Fruit fly (Drosophila melanogaster) whole organism, embryonic: ENCODE results near the gene CG31639.

Source experiments
- Atf6 ChIP-seq: fragments of 200-800 bp; sonication (Bioruptor generic); IDR thresholded peaks from 2 replicates; pipeline ENCODE4 v1.3.6; 2022; ENCODE audit warnings: missing biosample characterization, missing genetic modification characterization
- Awh ChIP-seq: fragments of 200-800 bp; sonication (Bioruptor generic); IDR thresholded peaks from 2 replicates; pipeline ENCODE4, ENCODE4 v1.3.6; 2022; ENCODE audit warnings: missing biosample characterization, missing genetic modification characterization
- BEAF-32 ChIP-seq: fragments of 200-800 bp; sonication (Bioruptor generic); optimal IDR thresholded peaks from 3 replicates; lab custom pipeline; 2017; ENCODE audit warnings: missing biosample characterization, missing genetic modification characterization, mild to moderate bottlenecking, moderate library complexity, missing genetic modification reagents
- CG10979 ChIP-seq: fragments of 200-800 bp; sonication (Bioruptor generic); optimal IDR thresholded peaks from 2 replicates; lab custom pipeline; 2018; ENCODE audit warnings: missing biosample characterization, mild to moderate bottlenecking, missing genetic modification characterization, moderate library complexity
- CG11398 ChIP-seq: fragments of 200-800 bp; sonication (Bioruptor generic); optimal IDR thresholded peaks from 2 replicates; lab custom pipeline; 2016; ENCODE audit warnings: missing biosample characterization, missing genetic modification characterization
- CG12299 ChIP-seq: fragments of 200-800 bp; sonication (Bioruptor generic); optimal IDR thresholded peaks from 2 replicates; lab custom pipeline; 2018; ENCODE audit warnings: missing biosample characterization, mild to moderate bottlenecking, missing genetic modification characterization
- CG13123 ChIP-seq: fragments of 200-800 bp; sonication (Bioruptor generic); optimal IDR thresholded peaks from 2 replicates; lab custom pipeline; 2016; ENCODE audit warnings: missing biosample characterization, missing genetic modification characterization
- CG13287 ChIP-seq: fragments of 200-800 bp; sonication (Bioruptor generic); IDR thresholded peaks from 2 replicates; pipeline ENCODE4 v1.3.6; 2022; ENCODE audit warnings: missing biosample characterization, missing genetic modification characterization; ENCODE audit not compliant: partially characterized antibody
- CG14710 ChIP-seq: fragments of 200-800 bp; sonication (Bioruptor generic); optimal IDR thresholded peaks from 3 replicates; lab custom pipeline; 2019; ENCODE audit warnings: missing biosample characterization, mild to moderate bottlenecking, missing genetic modification characterization, moderate library complexity
- CG14965 ChIP-seq: fragments of 200-800 bp; sonication (Bioruptor generic); optimal IDR thresholded peaks from 2 replicates; lab custom pipeline; 2016; ENCODE audit warnings: missing biosample characterization, missing genetic modification characterization, borderline replicate concordance
- CG15514 ChIP-seq: fragments of 200-800 bp; sonication (Bioruptor generic); optimal IDR thresholded peaks from 3 replicates; lab custom pipeline; 2017; ENCODE audit warnings: missing biosample characterization, missing genetic modification characterization, mild to moderate bottlenecking, moderate library complexity, missing genetic modification reagents
- CG1603 ChIP-seq: fragments of 200-800 bp; sonication (Bioruptor generic); optimal IDR thresholded peaks from 2 replicates; lab custom pipeline; 2019; ENCODE audit warnings: missing biosample characterization, mild to moderate bottlenecking, missing genetic modification characterization, moderate library complexity
- CG18011 ChIP-seq: fragments of 200-800 bp; sonication (Bioruptor generic); optimal IDR thresholded peaks from 2 replicates; lab custom pipeline; 2017; ENCODE audit warnings: missing biosample characterization, missing genetic modification characterization, mild to moderate bottlenecking, moderate library complexity, missing genotype
- CG2712 ChIP-seq: fragments of 200-800 bp; optimal IDR thresholded peaks from 3 replicates; lab custom pipeline; 2019; ENCODE audit warnings: missing biosample characterization, mild to moderate bottlenecking, missing genetic modification characterization, moderate library complexity
- CG30403 ChIP-seq: fragments of 200-800 bp; sonication (Bioruptor generic); optimal IDR thresholded peaks from 3 replicates; lab custom pipeline; 2016; ENCODE audit warnings: missing biosample characterization, missing genetic modification characterization
- CG33213 ChIP-seq: fragments of 200-800 bp; sonication (Bioruptor generic); optimal IDR thresholded peaks from 3 replicates; lab custom pipeline; 2016; ENCODE audit warnings: missing biosample characterization, missing genetic modification characterization
- CG4617 ChIP-seq: fragments of 200-800 bp; sonication (Bioruptor generic); optimal IDR thresholded peaks from 3 replicates; lab custom pipeline; 2016; ENCODE audit warnings: missing biosample characterization, missing genetic modification characterization, borderline replicate concordance
- CTCF ChIP-seq: fragments of 200-800 bp; sonication (Bioruptor generic); optimal IDR thresholded peaks from 2 replicates; lab custom pipeline; 2017; ENCODE audit warnings: missing biosample characterization, mild to moderate bottlenecking, missing genetic modification characterization, moderate library complexity
- D19A ChIP-seq: fragments of 200-800 bp; optimal IDR thresholded peaks from 3 replicates; lab custom pipeline; 2019; ENCODE audit warnings: missing biosample characterization, mild to moderate bottlenecking, missing genetic modification characterization, moderate library complexity
- Dek ChIP-seq: fragments of 200-800 bp; sonication (Bioruptor generic); optimal IDR thresholded peaks from 3 replicates; lab custom pipeline; 2019; ENCODE audit warnings: missing biosample characterization, mild to moderate bottlenecking, missing genetic modification characterization, moderate library complexity
- Dll ChIP-seq: fragments of 200-800 bp; sonication (Bioruptor generic); IDR thresholded peaks from 4 replicates; pipeline ENCODE4 v1.3.6; 2022; ENCODE audit warnings: missing biosample characterization, missing genetic modification characterization; ENCODE audit not compliant: partially characterized antibody
- Dp ChIP-seq: fragments of 200-800 bp; sonication (Bioruptor generic); optimal IDR thresholded peaks from 2 replicates; lab custom pipeline; 2018; ENCODE audit warnings: missing biosample characterization, mild to moderate bottlenecking, missing genetic modification characterization, moderate library complexity
- E2f2 ChIP-seq: fragments of 200-800 bp; sonication (Bioruptor generic); IDR thresholded peaks from 2 replicates; pipeline ENCODE4 v1.3.6; 2022; ENCODE audit warnings: missing biosample characterization, missing genetic modification characterization
- Ets97D ChIP-seq: fragments of 200-800 bp; sonication (Bioruptor generic); optimal IDR thresholded peaks from 3 replicates; lab custom pipeline; 2016; ENCODE audit warnings: missing biosample characterization, missing genetic modification characterization
- Lim3 ChIP-seq: fragments of 200-800 bp; sonication (Bioruptor generic); IDR thresholded peaks from 2 replicates; pipeline ENCODE4 v1.3.6; 2022; ENCODE audit warnings: missing biosample characterization, missing genetic modification characterization
- MBD-R2 ChIP-seq: fragments of 200-800 bp; sonication (Bioruptor generic); IDR thresholded peaks from 2 replicates; pipeline ENCODE4 v1.3.6; 2022; ENCODE audit warnings: missing biosample characterization, missing genetic modification characterization
- MESR4 ChIP-seq: fragments of 200-800 bp; sonication (Bioruptor generic); optimal IDR thresholded peaks from 2 replicates; lab custom pipeline; 2018; ENCODE audit warnings: missing biosample characterization, mild to moderate bottlenecking, missing genetic modification characterization, moderate library complexity
- Med ChIP-seq: fragments of 200-800 bp; sonication (Bioruptor generic); peaks from one replicate; lab custom pipeline; 2016; ENCODE audit warnings: missing biosample characterization, missing genetic modification characterization, mild to moderate bottlenecking, inconsistent platforms, moderate library complexity
- Mes4 ChIP-seq: fragments of 200-800 bp; sonication (Bioruptor generic); optimal IDR thresholded peaks from 2 replicates; lab custom pipeline; 2016; ENCODE audit warnings: missing biosample characterization, missing genetic modification characterization
- Myb ChIP-seq: fragments of 200-800 bp; sonication (Bioruptor generic); optimal IDR thresholded peaks from 2 replicates; lab custom pipeline; 2016; ENCODE audit warnings: missing biosample characterization, missing genetic modification characterization
- Sry-δ ChIP-seq: fragments of 200-800 bp; sonication (Bioruptor generic); optimal IDR thresholded peaks from 2 replicates; lab custom pipeline; 2016; ENCODE audit warnings: missing biosample characterization, missing genetic modification characterization
- cad ChIP-seq: fragments of >200 bp; optimal IDR thresholded peaks from 2 replicates; lab custom pipeline; 2017; ENCODE audit warnings: missing biosample characterization, missing genetic modification characterization
- ci ChIP-seq: fragments of 200-800 bp; sonication (Bioruptor generic); IDR thresholded peaks from 3 replicates; pipeline ENCODE4 v1.3.6; 2022; ENCODE audit warnings: missing biosample characterization, missing genetic modification characterization
- danr ChIP-seq: fragments of 200-800 bp; sonication (Bioruptor generic); IDR thresholded peaks from 2 replicates; pipeline ENCODE4 v1.3.6; 2022; ENCODE audit warnings: missing biosample characterization, missing genetic modification characterization
- dysf ChIP-seq: fragments of 200-800 bp; sonication (Bioruptor generic); IDR thresholded peaks from 3 replicates; pipeline ENCODE4 v1.3.6; 2022; ENCODE audit warnings: missing biosample characterization, missing genetic modification characterization
- gfzf ChIP-seq: fragments of 200-800 bp; sonication (Bioruptor generic); optimal IDR thresholded peaks from 2 replicates; lab custom pipeline; 2016; ENCODE audit warnings: missing biosample characterization, mild to moderate bottlenecking, missing genetic modification characterization, moderate library complexity
- h ChIP-seq: fragments of >200 bp; optimal IDR thresholded peaks from 2 replicates; lab custom pipeline; 2017
- hb ChIP-seq: fragments of 200-800 bp; sonication (Bioruptor generic); IDR thresholded peaks from 3 replicates; pipeline ENCODE4 v1.3.6; 2022; ENCODE audit warnings: missing biosample characterization, missing genetic modification characterization; ENCODE audit not compliant: partially characterized antibody
- lab ChIP-seq: fragments of 200-800 bp; sonication (Bioruptor generic); optimal IDR thresholded peaks from 3 replicates; lab custom pipeline; 2017; ENCODE audit warnings: missing biosample characterization, missing genetic modification characterization, mild to moderate bottlenecking, moderate library complexity, missing genetic modification reagents
- lmd ChIP-seq: fragments of 200-800 bp; sonication (Bioruptor generic); IDR thresholded peaks from 2 replicates; pipeline ENCODE4 v1.3.6; 2022; ENCODE audit warnings: missing biosample characterization, missing genetic modification characterization
- nau ChIP-seq: fragments of 200-800 bp; sonication (Bioruptor generic); optimal IDR thresholded peaks from 3 replicates; lab custom pipeline; 2017; ENCODE audit warnings: missing biosample characterization, mild to moderate bottlenecking, missing genetic modification characterization, missing genetic modification reagents
- pfk ChIP-seq: fragments of 200-800 bp; sonication (Bioruptor generic); optimal IDR thresholded peaks from 2 replicates; lab custom pipeline; 2018; ENCODE audit warnings: missing biosample characterization, mild to moderate bottlenecking, missing genetic modification characterization, moderate library complexity
- phol ChIP-seq: fragments of 200-800 bp; sonication (Bioruptor generic); optimal IDR thresholded peaks from 3 replicates; lab custom pipeline; 2018; ENCODE audit warnings: missing biosample characterization, mild to moderate bottlenecking, missing genetic modification characterization, moderate library complexity
- pzg ChIP-seq: fragments of 200-800 bp; sonication (Bioruptor generic); optimal IDR thresholded peaks from 3 replicates; lab custom pipeline; 2018; ENCODE audit warnings: missing biosample characterization, mild to moderate bottlenecking, missing genetic modification characterization, moderate library complexity
- repo ChIP-seq: fragments of 200-800 bp; sonication (Bioruptor generic); optimal IDR thresholded peaks from 2 replicates; lab custom pipeline; 2016; ENCODE audit warnings: missing biosample characterization, missing genetic modification characterization
- row ChIP-seq: fragments of 200-800 bp; sonication (Bioruptor generic); IDR thresholded peaks from 3 replicates; pipeline ENCODE4 v1.3.6; 2022; ENCODE audit warnings: missing biosample characterization, missing genetic modification characterization
- salm ChIP-seq: fragments of 200-800 bp; sonication (Bioruptor generic); optimal IDR thresholded peaks from 2 replicates; lab custom pipeline; 2018; ENCODE audit warnings: missing biosample characterization, mild to moderate bottlenecking, missing genetic modification characterization
- sens ChIP-seq: fragments of 200-800 bp; sonication (Bioruptor generic); peaks from one replicate; lab custom pipeline; 2016; ENCODE audit warnings: missing biosample characterization, missing genetic modification characterization
- stwl ChIP-seq: fragments of 200-800 bp; sonication (Bioruptor generic); optimal IDR thresholded peaks from 3 replicates; lab custom pipeline; 2018; ENCODE audit warnings: missing biosample characterization, mild to moderate bottlenecking, missing genetic modification characterization, moderate library complexity
- tap ChIP-seq: fragments of 200-800 bp; optimal IDR thresholded peaks from 3 replicates; lab custom pipeline; 2019; ENCODE audit warnings: missing biosample characterization, mild to moderate bottlenecking, missing genetic modification characterization, moderate library complexity
- trem ChIP-seq: fragments of 200-800 bp; optimal IDR thresholded peaks from 3 replicates; lab custom pipeline; 2019; ENCODE audit warnings: missing biosample characterization, mild to moderate bottlenecking, missing genetic modification characterization, moderate library complexity
- zen ChIP-seq: fragments of 200-800 bp; sonication (Bioruptor generic); optimal IDR thresholded peaks from 3 replicates; lab custom pipeline; 2018; ENCODE audit warnings: missing biosample characterization, mild to moderate bottlenecking, missing genetic modification characterization, moderate library complexity

The CG31639 gene

dm6 chr2L:6127478-6127877 lies 27.5 kb downstream of the CG31639 start, which contains the start of gene WDR79:
Gene WDR79, minus strand, starts transcription at chr2L:6127775.
- TF ChIP-seq Sry-δ (no peak), CG14710 (tag; lab: Kevin White, UChicago) (peak; percentile 16), cad (GFP tag; lab: Kevin White, UChicago) (no peak), Mes4 (GFP tag; lab: Kevin White, UChicago) (no peak), sens (peak; percentile 6), Ets97D (GFP tag; lab: Kevin White, UChicago) (peak; percentile 14), danr (no peak), gfzf (GFP tag; lab: Kevin White, UChicago) (peak; percentile 84), CG10979 (tag; lab: Kevin White, UChicago) (no peak), Dll (GFP tag; lab: Robert Waterston, UW) (0 out of 4 replicates have a peak, but pooled peaks have one; percentile 11), row (GFP tag; lab: Robert Waterston, UW) (peak; percentile 45; the same call in 2 of the 3 replicates), CG12299 (tag; lab: Kevin White, UChicago) (no peak), nau (no peak), CG18011 (GFP tag; lab: Kevin White, UChicago) (no peak), CG15514 (GFP tag; lab: Kevin White, UChicago) (peak; percentile 52), MBD-R2 (GFP tag; lab: Robert Waterston, UW) (peak; percentile 75), Atf6 (GFP tag; lab: Robert Waterston, UW) (no peak), zen (tag; lab: Kevin White, UChicago) (peak; percentile 25), E2f2 (peak; percentile 74), Dp (peak; percentile 68), repo (GFP tag; lab: Kevin White, UChicago) (no peak), CG2712 (tag; lab: Kevin White, UChicago) (no peak), dysf (GFP tag; lab: Robert Waterston, UW) (no peak), hb (GFP tag; lab: Robert Waterston, UW) (no peak), tap (tag; lab: Kevin White, UChicago) (no peak), CG14965 (GFP tag; lab: Kevin White, UChicago) (no peak), Lim3 (no peak), ci (GFP tag; lab: Robert Waterston, UW) (no peak), stwl (tag; lab: Kevin White, UChicago) (peak; percentile 84), pfk (GFP tag; lab: Kevin White, UChicago) (peak; percentile 17), CG13123 (GFP tag; lab: Kevin White, UChicago) (no peak), salm (tag; lab: Kevin White, UChicago) (no peak), h (lab: Kevin White, UChicago) (no peak), MESR4 (peak; percentile 16), CG4617 (GFP tag; lab: Kevin White, UChicago) (peak; percentile 26), trem (tag; lab: Kevin White, UChicago) (peak; percentile 74), CG33213 (peak; percentile 1), Myb (GFP tag; lab: Kevin White, UChicago) (peak; percentile 79), CG1603 (tag; lab: Kevin White, UChicago) (peak; percentile 61), lmd (GFP tag; lab: Robert Waterston, UW) (no peak), Med (peak; percentile 57), CG13287 (GFP tag; lab: Robert Waterston, UW) (peak; percentile 48; the same call in 1 of the 2 replicates), BEAF-32 (GFP tag; lab: Kevin White, UChicago) (peak; percentile 12), phol (tag; lab: Kevin White, UChicago) (peak; percentile 40), lab (no peak), CG11398 (no peak), Awh (GFP tag; lab: Robert Waterston, UW) (no peak), Dek (tag; lab: Kevin White, UChicago) (no peak), CTCF (peak; percentile 38), pzg (peak; percentile 50), CG30403 (GFP tag; lab: Kevin White, UChicago) (no peak), D19A (no peak)
